Worm (Caenorhabditis elegans) whole organism, L4 larva: ENCODE data around the gene sra-38.

Experiments used
- F26F4.8 ChIP-seq: fragments of 200-800 bp; sonication (Bioruptor generic); conservative IDR thresholded peaks from 2 replicates; pipeline ENCODE4 v1.3.6; 2022; ENCODE audit warnings: missing genetic modification characterization, missing compliant biosample characterization
- T20F7.1 ChIP-seq: fragments of 200-800 bp; sonication (Bioruptor generic); optimal IDR thresholded peaks from 2 replicates; lab custom pipeline; 2018; ENCODE audit warnings: mild to moderate bottlenecking, missing genetic modification characterization, missing compliant biosample characterization
- T26A8.4 ChIP-seq: fragments of 200-800 bp; sonication (Bioruptor generic); IDR thresholded peaks from 2 replicates; pipeline ENCODE4 v1.3.6; 2022; ENCODE audit warnings: missing genetic modification characterization, missing compliant biosample characterization
- aha-1 ChIP-seq: fragments of 150-350 bp; peaks from one replicate; lab custom pipeline; 2014; ENCODE audit warnings: missing biosample characterization, missing genetic modification characterization
- cey-2 ChIP-seq: sonication (generic microtip); optimal IDR thresholded peaks from 3 replicates; lab custom pipeline; 2017; ENCODE audit warnings: missing genetic modification characterization, mild to moderate bottlenecking, missing compliant biosample characterization, antibody characterized with exemption, borderline replicate concordance; ENCODE audit not compliant: insufficient read depth
- daf-19 ChIP-seq: fragments of 200-800 bp; sonication (Bioruptor generic); conservative IDR thresholded peaks from 2 replicates; pipeline ENCODE4 v1.3.6; 2022; ENCODE audit warnings: missing genetic modification characterization, missing compliant biosample characterization
- dmd-6 ChIP-seq: fragments of 200-800 bp; sonication (Bioruptor generic); IDR thresholded peaks from 2 replicates; pipeline ENCODE4 v1.3.6; 2022; ENCODE audit warnings: missing genetic modification reagents, missing genetic modification characterization, missing compliant biosample characterization
- gei-8 ChIP-seq: fragments of 200-800 bp; sonication (Bioruptor generic); optimal IDR thresholded peaks from 2 replicates; lab custom pipeline; 2018; ENCODE audit warnings: mild to moderate bottlenecking, missing genetic modification characterization, missing compliant biosample characterization
- hif-1 ChIP-seq, 2 experiments: sonication (generic microtip); optimal IDR thresholded peaks; 2 replicates each; lab custom pipeline; 2016 to 2017; ENCODE audit warnings: missing compliant biosample characterization in 2 of 2, missing genetic modification characterization in 2 of 2, missing genetic modification reagents in 2 of 2, missing genotype in 2 of 2, mild to moderate bottlenecking in 1 of 2
- hlh-11 ChIP-seq: fragments of 200-800 bp; sonication (Bioruptor generic); optimal IDR thresholded peaks from 2 replicates; lab custom pipeline; 2018; ENCODE audit warnings: mild to moderate bottlenecking, missing genetic modification characterization, missing compliant biosample characterization
- hlh-30 ChIP-seq: sonication (generic microtip); optimal IDR thresholded peaks from 2 replicates; lab custom pipeline; 2017; ENCODE audit warnings: antibody characterized with exemption, mild to moderate bottlenecking, missing genetic modification characterization, missing compliant biosample characterization; ENCODE audit not compliant: insufficient read depth
- lim-7 ChIP-seq: fragments of 200-800 bp; sonication (Bioruptor generic); IDR thresholded peaks from 2 replicates; pipeline ENCODE4 v1.3.6; 2022; ENCODE audit warnings: missing genetic modification characterization, missing compliant biosample characterization
- lin-15B ChIP-seq: fragments of 150-350 bp; sonication (generic microtip); optimal IDR thresholded peaks from 3 replicates; lab custom pipeline; 2014; ENCODE audit warnings: missing biosample characterization, missing genetic modification characterization
- lin-39 ChIP-seq: fragments of 150-350 bp; optimal IDR thresholded peaks from 2 replicates; lab custom pipeline; 2014; ENCODE audit warnings: missing biosample characterization, missing genetic modification reagents, missing genetic modification characterization
- lir-3 ChIP-seq: sonication (generic microtip); optimal IDR thresholded peaks from 2 replicates; lab custom pipeline; 2016; ENCODE audit warnings: mild to moderate bottlenecking, missing genetic modification characterization, missing compliant biosample characterization
- lsy-2 ChIP-seq, 2 experiments: fragments of 150-350 bp in 1 of 2; sonication (generic microtip) in 1 of 2; optimal IDR thresholded peaks; 2 replicates each; lab custom pipeline; 2014 to 2017; ENCODE audit warnings: missing biosample characterization in 2 of 2, missing genetic modification characterization in 2 of 2
- mdl-1 ChIP-seq, 2 experiments: fragments of 150-350 bp in 1 of 2; sonication (generic microtip) in 1 of 2; optimal IDR thresholded peaks; 2 replicates each; lab custom pipeline; 2014 to 2017; ENCODE audit warnings: missing biosample characterization in 2 of 2, missing genetic modification characterization in 2 of 2
- mdt-29 ChIP-seq: fragments of 200-800 bp; sonication (Bioruptor generic); IDR thresholded peaks from 2 replicates; pipeline ENCODE4 v1.3.6; 2022; ENCODE audit warnings: missing genetic modification reagents, missing genetic modification characterization, missing compliant biosample characterization
- mxl-2 ChIP-seq: fragments of 200-800 bp; sonication (Bioruptor generic); conservative IDR thresholded peaks from 2 replicates; pipeline ENCODE4 v1.3.6; 2022; ENCODE audit warnings: missing genetic modification reagents, missing genetic modification characterization, missing compliant biosample characterization
- mxl-3 ChIP-seq: fragments of 200-800 bp; sonication (Bioruptor generic); optimal IDR thresholded peaks from 2 replicates; lab custom pipeline; 2018; ENCODE audit warnings: mild to moderate bottlenecking, missing genetic modification characterization, missing compliant biosample characterization
- nhr-111 ChIP-seq: fragments of 200-800 bp; sonication (Bioruptor generic); optimal IDR thresholded peaks from 2 replicates; lab custom pipeline; 2018; ENCODE audit warnings: mild to moderate bottlenecking, missing genetic modification characterization, missing compliant biosample characterization
- nhr-28 ChIP-seq: fragments of 150-350 bp; optimal IDR thresholded peaks from 2 replicates; lab custom pipeline; 2014; ENCODE audit warnings: missing biosample characterization, missing genetic modification characterization
- nhr-48 ChIP-seq: sonication (generic microtip); optimal IDR thresholded peaks from 2 replicates; lab custom pipeline; 2016; ENCODE audit warnings: mild to moderate bottlenecking, missing genetic modification characterization, missing compliant biosample characterization
- nhr-76 ChIP-seq: fragments of 150-350 bp; optimal IDR thresholded peaks from 2 replicates; lab custom pipeline; 2014; ENCODE audit warnings: missing biosample characterization, missing genetic modification characterization
- nhr-77 ChIP-seq: fragments of 150-350 bp; optimal IDR thresholded peaks from 2 replicates; lab custom pipeline; 2014; ENCODE audit warnings: missing biosample characterization, missing genetic modification characterization
- pqm-1 ChIP-seq: sonication (generic microtip); optimal IDR thresholded peaks from 2 replicates; lab custom pipeline; 2017; ENCODE audit warnings: missing biosample characterization, missing genetic modification characterization
- rbr-2 ChIP-seq: sonication (generic microtip); optimal IDR thresholded peaks from 2 replicates; lab custom pipeline; 2016; ENCODE audit warnings: missing genotype, missing genetic modification characterization, missing compliant biosample characterization
- saeg-2 ChIP-seq: fragments of 200-800 bp; sonication (Bioruptor generic); IDR thresholded peaks from 2 replicates; pipeline ENCODE4 v1.3.6; 2022; ENCODE audit warnings: missing genetic modification reagents, missing genetic modification characterization, missing compliant biosample characterization
- snpc-1.2 ChIP-seq: fragments of 200-800 bp; sonication (Bioruptor generic); IDR thresholded peaks from 2 replicates; pipeline ENCODE4 v1.3.6; 2022; ENCODE audit warnings: missing genetic modification reagents, missing genetic modification characterization, missing compliant biosample characterization
- snpc-4 ChIP-seq: fragments of 150-350 bp; optimal IDR thresholded peaks from 2 replicates; lab custom pipeline; 2014; ENCODE audit warnings: missing biosample characterization, missing genetic modification characterization
- tra-1 ChIP-seq: fragments of 200-800 bp; sonication (Bioruptor generic); IDR thresholded peaks from 2 replicates; pipeline ENCODE4 v1.3.6; 2022; ENCODE audit warnings: missing genetic modification reagents, missing genetic modification characterization, missing compliant biosample characterization
- unc-130 ChIP-seq: sonication (generic microtip); optimal IDR thresholded peaks from 2 replicates; lab custom pipeline; 2016; ENCODE audit warnings: missing genetic modification reagents, missing genetic modification characterization, missing compliant biosample characterization
- unc-39 ChIP-seq: sonication (generic microtip); optimal IDR thresholded peaks from 2 replicates; lab custom pipeline; 2017; ENCODE audit warnings: missing biosample characterization, missing genetic modification characterization
- unc-62 ChIP-seq, 3 experiments: fragments of 150-350 bp in 1 of 3; sonication (generic microtip); optimal IDR thresholded peaks in 2 of 3; peaks in 1 of 3; 1 replicate in 1 of 3; 2 replicates in 2 of 3; lab custom pipeline; 2014 to 2017; ENCODE audit warnings: missing biosample characterization in 3 of 3, missing genetic modification characterization in 3 of 3, missing genetic modification reagents in 3 of 3, missing genotype in 1 of 3
- vab-7 ChIP-seq: fragments of 200-800 bp; sonication (Bioruptor generic); IDR thresholded peaks from 2 replicates; pipeline ENCODE4 v1.3.6; 2022; ENCODE audit warnings: missing genetic modification reagents, missing genetic modification characterization, missing compliant biosample characterization
- zfp-2 ChIP-seq: sonication (generic microtip); optimal IDR thresholded peaks from 2 replicates; lab custom pipeline; 2016; ENCODE audit warnings: mild to moderate bottlenecking, missing genetic modification characterization, missing compliant biosample characterization
- zfp-3 ChIP-seq: fragments of 200-800 bp; sonication (Bioruptor generic); conservative IDR thresholded peaks from 2 replicates; pipeline ENCODE4 v1.3.6; 2022; ENCODE audit warnings: missing genetic modification reagents, missing genetic modification characterization, missing compliant biosample characterization
- zip-11 ChIP-seq: fragments of 200-800 bp; sonication (Bioruptor generic); IDR thresholded peaks from 2 replicates; pipeline ENCODE4 v1.3.6; 2022; ENCODE audit warnings: missing genetic modification characterization, missing compliant biosample characterization

sra-38 gene

DNA sequence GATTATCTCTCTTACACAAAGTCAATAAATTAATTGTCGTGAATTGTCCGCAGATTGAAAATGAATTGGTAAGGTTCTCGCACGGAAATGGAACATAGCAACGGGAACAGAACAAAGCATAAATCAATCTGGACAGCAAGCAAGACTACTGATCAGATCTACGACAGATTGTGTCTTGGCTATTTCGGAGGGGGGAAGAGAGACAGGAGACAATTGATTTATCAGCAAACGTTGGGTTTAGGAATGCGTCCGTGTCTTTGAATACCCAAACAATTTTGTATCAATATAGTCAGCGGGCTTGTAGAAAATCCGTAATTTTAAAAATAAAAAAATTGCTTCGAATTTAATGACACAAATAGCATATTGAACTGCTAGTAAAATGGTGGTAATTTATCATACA, 41.3 kb upstream of the sra-38 start (continued):
- TF ChIP-seq lim-7 (no peak), tra-1 (GFP tag; lab: Robert Waterston, UW) (0 out of 2 replicates have a peak, but pooled peaks have one; percentile 4), hlh-11 (tag; lab: Kevin White, UChicago) (peak; percentile 17), mxl-2 (GFP tag; lab: Robert Waterston, UW) (no peak), rbr-2 (tag; lab: Kevin White, UChicago) (no peak), nhr-76 (tag; lab: Kevin White, UChicago) (no peak), snpc-1.2 (GFP tag; lab: Robert Waterston, UW) (no peak), nhr-48 (tag; lab: Kevin White, UChicago) (no peak), lir-3 (no peak), F26F4.8 (GFP tag; lab: Robert Waterston, UW) (no peak), vab-7 (GFP tag; lab: Robert Waterston, UW) (no peak), nhr-111 (GFP tag; lab: Kevin White, UChicago) (no peak)

DNA sequence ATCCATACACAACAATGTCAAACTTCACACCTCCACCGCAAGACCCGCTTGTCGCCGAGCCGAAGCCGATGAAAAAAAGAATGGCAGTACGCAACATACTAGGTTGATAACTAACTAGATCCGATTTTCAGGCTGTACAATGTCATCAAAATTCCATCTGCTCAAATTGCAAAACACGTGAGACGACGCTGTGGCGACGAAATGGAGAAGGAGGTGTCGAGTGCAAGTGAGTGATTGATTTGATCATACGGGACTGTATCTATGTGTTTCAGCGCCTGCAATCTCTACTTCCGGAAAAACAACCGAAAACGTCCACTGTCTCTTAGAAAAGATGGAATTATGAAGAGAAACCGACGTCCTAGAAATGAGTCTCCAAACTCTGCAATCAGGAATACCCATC, 40.3 kb upstream of the sra-38 start:
- TF ChIP-seq lin-39: no peak
- TF ChIP-seq aha-1 (tag; lab: Kevin White, UChicago): peak; percentile 88
- no peak for TF ChIP-seq rbr-2 (tag; lab: Kevin White, UChicago)
- TF ChIP-seq lin-15B (tag; lab: Kevin White, UChicago): no peak
- TF ChIP-seq mdt-29 (GFP tag; lab: Robert Waterston, UW): no peak
- TF ChIP-seq zfp-3 (GFP tag; lab: Robert Waterston, UW): no peak
- no peak for TF ChIP-seq hif-1 (tag; optimal IDR thresholded peaks at IDR 0.05; lab: Kevin White, UChicago)
- TF ChIP-seq nhr-111 (GFP tag; lab: Kevin White, UChicago): no peak
- no peak for TF ChIP-seq saeg-2
- TF ChIP-seq T26A8.4 (GFP tag; lab: Robert Waterston, UW): 0 out of 2 replicates have a peak, but pooled peaks have one; percentile 25
- no peak for TF ChIP-seq lsy-2 (tag; optimal IDR thresholded peaks at IDR 0.05; lab: Kevin White, UChicago)

DNA sequence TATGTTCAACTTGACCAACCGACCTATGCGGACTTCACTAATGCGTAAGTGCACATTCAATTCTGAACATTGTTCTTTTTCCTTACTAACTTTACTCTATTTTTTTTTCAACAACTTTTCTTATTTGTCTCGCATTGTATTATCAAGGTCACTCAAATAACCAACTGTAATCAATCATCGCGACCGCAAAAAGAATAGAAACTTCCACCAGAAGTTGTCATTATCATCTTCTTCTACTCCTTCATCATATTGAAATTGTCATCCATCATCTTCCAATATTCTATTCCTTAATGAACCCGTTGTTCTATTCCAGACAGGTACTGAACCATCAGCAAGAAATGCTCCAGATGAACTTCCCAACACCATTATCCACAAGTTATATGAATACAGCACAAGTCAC, 39.4 kb upstream of the sra-38 start:
- TF ChIP-seq dmd-6 (GFP tag; lab: Robert Waterston, UW) (no peak), nhr-28 (tag; lab: Kevin White, UChicago) (peak; percentile 19), zip-11 (no peak), unc-62 (GFP tag; optimal IDR thresholded peaks at IDR 0.05 in 1 of 2; lab: Kevin White, UChicago) (peak in 1 of 2 experiments; percentile 99), unc-62 (tag; optimal IDR thresholded peaks at IDR 0.05; lab: Kevin White, UChicago) (no peak), mdl-1 (tag; optimal IDR thresholded peaks at IDR 0.05; lab: Kevin White, UChicago) (no peak), hif-1 (tag; optimal IDR thresholded peaks at IDR 0.05; lab: Kevin White, UChicago) (no peak), snpc-4 (tag; lab: Kevin White, UChicago) (no peak), T20F7.1 (no peak), cey-2 (no peak), nhr-77 (tag; lab: Kevin White, UChicago) (no peak), daf-19 (no peak), pqm-1 (tag; lab: Kevin White, UChicago) (no peak)
- TF ChIP-seq, all 104 proteins: peak for 2

DNA sequence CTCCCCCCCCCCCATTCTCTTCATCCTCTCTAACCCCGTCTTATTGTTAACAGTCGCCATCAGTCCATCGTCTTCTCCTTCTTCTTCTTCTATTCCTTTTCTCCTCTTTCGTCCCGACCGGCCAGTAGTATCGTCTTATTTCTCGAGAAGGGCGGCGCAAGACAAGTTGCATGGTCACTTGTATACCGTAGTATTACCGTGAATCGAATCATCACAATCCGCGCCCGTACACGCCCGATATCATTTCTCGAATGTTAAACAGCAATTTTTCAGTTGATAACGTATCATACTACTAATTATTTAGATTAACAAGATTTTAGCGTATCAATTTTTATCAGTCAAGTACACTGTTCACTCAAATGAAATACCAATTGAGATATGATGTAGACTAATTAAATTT, 38.0 kb upstream of the sra-38 start:
- TF ChIP-seq unc-130 (GFP tag; lab: Kevin White, UChicago) (no peak), gei-8 (no peak), hlh-30 (peak; percentile 4), mxl-3 (GFP tag; lab: Kevin White, UChicago) (peak; percentile 8), lim-7 (no peak), unc-39 (no peak), zfp-2 (tag; lab: Kevin White, UChicago) (no peak)
